Worm (Caenorhabditis elegans) whole organism, late embryonic: ENCODE data around the gene F44F4.9.

Experiments
- ceh-30 ChIP-seq: fragments of 150-350 bp; optimal IDR thresholded peaks from 2 replicates; lab custom pipeline; 2014; ENCODE audit warnings: missing biosample characterization, missing genetic modification characterization
- unc-86 ChIP-seq: sonication (generic microtip); optimal IDR thresholded peaks from 2 replicates; lab custom pipeline; 2016; ENCODE audit warnings: missing genetic modification characterization, missing compliant biosample characterization

DNA sequence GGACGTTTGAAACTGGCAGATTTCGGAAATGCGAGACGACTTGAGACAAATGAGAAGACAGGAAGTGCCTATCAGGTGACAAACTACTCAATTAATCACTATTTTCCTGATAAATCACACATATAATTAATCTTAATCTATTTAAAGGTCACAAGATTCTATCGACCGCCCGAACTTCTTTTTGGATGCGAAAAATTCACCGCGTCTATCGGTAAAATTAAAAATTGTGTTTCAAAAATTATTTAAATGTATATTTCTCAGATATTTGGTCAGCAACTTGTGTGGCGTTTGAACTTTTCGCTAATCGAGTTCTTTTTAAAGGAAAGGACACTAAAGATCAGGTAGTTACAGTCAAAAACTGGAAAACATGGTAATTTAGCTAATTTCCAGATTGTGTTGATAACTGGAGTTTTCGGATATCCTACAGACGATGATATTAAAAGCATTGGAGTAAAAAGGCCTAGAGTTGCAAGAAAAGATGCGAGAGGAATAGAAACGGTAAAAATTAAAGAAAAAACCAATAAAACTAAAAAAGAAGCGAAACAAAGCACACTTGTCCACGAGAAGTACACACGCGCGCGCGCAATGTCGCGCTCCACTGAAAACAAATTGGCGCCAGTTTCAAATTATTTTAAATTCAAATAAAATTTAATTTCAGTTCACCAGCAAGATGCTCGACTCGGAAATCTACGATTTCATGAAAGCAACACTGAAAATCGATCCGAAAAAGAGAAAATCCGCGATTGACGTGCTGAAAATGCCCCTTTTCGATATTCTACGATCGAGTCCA is 32.8 kb upstream of the F44F4.9 start:
- TF ChIP-seq unc-86 (tag; lab: Kevin White, UChicago), result no peak
- no peak for TF ChIP-seq ceh-30 (tag; lab: Kevin White, UChicago)
